Fruit fly (Drosophila melanogaster) whole organism, adult: ENCODE measurements around the gene Mps1.

Experiments
- CG11617 ChIP-seq: fragments of 200-800 bp; sonication (Bioruptor generic); optimal IDR thresholded peaks from 2 replicates; lab custom pipeline; 2017; ENCODE audit warnings: mild to moderate bottlenecking, missing biosample characterization, missing genetic modification reagents, missing genetic modification characterization
- CG12768 ChIP-seq: fragments of 200-800 bp; sonication (Bioruptor generic); optimal IDR thresholded peaks from 2 replicates; lab custom pipeline; 2017; ENCODE audit warnings: missing biosample characterization, missing genetic modification characterization, mild to moderate bottlenecking, moderate library complexity, missing genetic modification reagents
- CG14711 ChIP-seq: fragments of 200-800 bp; sonication (Bioruptor generic); optimal IDR thresholded peaks from 2 replicates; lab custom pipeline; 2018; ENCODE audit warnings: missing biosample characterization, mild to moderate bottlenecking, missing genetic modification characterization, moderate library complexity
- CG1620 ChIP-seq: fragments of 200-800 bp; sonication (Bioruptor generic); optimal IDR thresholded peaks from 2 replicates; lab custom pipeline; 2016; ENCODE audit warnings: missing biosample characterization, missing genetic modification characterization
- CG33017 ChIP-seq: fragments of 200-800 bp; sonication (Bioruptor generic); optimal IDR thresholded peaks from 2 replicates; lab custom pipeline; 2018; ENCODE audit warnings: missing biosample characterization, mild to moderate bottlenecking, missing genetic modification characterization, moderate library complexity
- CG5204 ChIP-seq: fragments of 200-800 bp; sonication (Bioruptor generic); optimal IDR thresholded peaks from 2 replicates; lab custom pipeline; 2016; ENCODE audit warnings: missing biosample characterization, missing genetic modification characterization
- CG7045 ChIP-seq: fragments of 200-800 bp; sonication (Bioruptor generic); optimal IDR thresholded peaks from 2 replicates; lab custom pipeline; 2017; ENCODE audit warnings: missing biosample characterization, mild to moderate bottlenecking, missing genetic modification characterization
- CG7101 ChIP-seq: fragments of 200-800 bp; sonication (Bioruptor generic); optimal IDR thresholded peaks from 2 replicates; lab custom pipeline; 2018; ENCODE audit warnings: missing biosample characterization, mild to moderate bottlenecking, missing genetic modification characterization, moderate library complexity
- Clk ChIP-seq: fragments of 200-800 bp; sonication (Bioruptor generic); optimal IDR thresholded peaks from 2 replicates; lab custom pipeline; 2017; ENCODE audit warnings: missing biosample characterization, missing genetic modification characterization
- Crg-1 ChIP-seq: fragments of 200-800 bp; sonication (Bioruptor generic); optimal IDR thresholded peaks from 2 replicates; lab custom pipeline; 2016; ENCODE audit warnings: missing biosample characterization, missing genetic modification characterization
- Hr96 ChIP-seq: fragments of 200-800 bp; sonication (Bioruptor generic); optimal IDR thresholded peaks from 2 replicates; lab custom pipeline; 2016; ENCODE audit warnings: missing biosample characterization, missing genetic modification characterization
- Mnt ChIP-seq: fragments of 200-800 bp; sonication (Bioruptor generic); optimal IDR thresholded peaks from 2 replicates; lab custom pipeline; 2016; ENCODE audit warnings: missing biosample characterization, mild to moderate bottlenecking, missing genetic modification characterization
- bab1 ChIP-seq: fragments of 200-800 bp; sonication (Bioruptor generic); optimal IDR thresholded peaks from 3 replicates; lab custom pipeline; 2019; ENCODE audit warnings: missing biosample characterization, mild to moderate bottlenecking, missing genetic modification characterization, moderate library complexity
- cic ChIP-seq: fragments of 200-800 bp; sonication (Bioruptor generic); optimal IDR thresholded peaks from 2 replicates; lab custom pipeline; 2017; ENCODE audit warnings: missing biosample characterization, mild to moderate bottlenecking, missing genetic modification characterization, moderate library complexity
- cnc ChIP-seq, 2 experiments: fragments of >200 bp; optimal IDR thresholded peaks; 2 replicates each; lab custom pipeline; 2017
- kay ChIP-seq: fragments of 200-800 bp; sonication (Bioruptor generic); peaks from one replicate; lab custom pipeline; 2016; ENCODE audit warnings: missing biosample characterization, missing genetic modification characterization, borderline replicate concordance
- ovo ChIP-seq: fragments of 200-800 bp; sonication (Bioruptor generic); optimal IDR thresholded peaks from 2 replicates; lab custom pipeline; 2016; ENCODE audit warnings: missing biosample characterization, missing genetic modification characterization
- pad ChIP-seq: fragments of 200-800 bp; sonication (Bioruptor generic); optimal IDR thresholded peaks from 3 replicates; lab custom pipeline; 2017; ENCODE audit warnings: missing biosample characterization, missing genetic modification characterization, mild to moderate bottlenecking, moderate library complexity, missing genetic modification reagents
- tj ChIP-seq: fragments of 200-800 bp; sonication (Bioruptor generic); optimal IDR thresholded peaks from 3 replicates; lab custom pipeline; 2017; ENCODE audit warnings: missing biosample characterization, mild to moderate bottlenecking, missing genetic modification characterization, moderate library complexity
- toe ChIP-seq: fragments of 200-800 bp; sonication (Bioruptor generic); optimal IDR thresholded peaks from 2 replicates; lab custom pipeline; 2016; ENCODE audit warnings: missing biosample characterization, missing genetic modification characterization

Gene Mps1

dm6 chr3R:17653879-17654278 is 17.2 kb upstream of the Mps1 start:
- TF ChIP-seq CG33017 (tag; lab: Kevin White, UChicago) (no peak), ovo (GFP tag; lab: Kevin White, UChicago) (no peak), Hr96 (GFP tag; lab: Kevin White, UChicago) (no peak), CG5204 (GFP tag; lab: Kevin White, UChicago) (no peak), CG7045 (GFP tag; lab: Kevin White, UChicago) (no peak), pad (GFP tag; lab: Kevin White, UChicago) (no peak), CG7101 (no peak), CG11617 (GFP tag; lab: Kevin White, UChicago) (no peak)

- TF ChIP-seq CG5204 (GFP tag; lab: Kevin White, UChicago) (no peak), kay (GFP tag; lab: Kevin White, UChicago) (no peak), cnc (optimal IDR thresholded peaks at IDR 0.05; lab: Kevin White, UChicago) (no peak), CG1620 (GFP tag; lab: Kevin White, UChicago) (no peak)
These were observed 16.0 kb upstream of the Mps1 start for dm6 chr3R:17655040-17655439.

dm6 chr3R:17656923-17657322 is 14.1 kb upstream of the Mps1 start:
- TF ChIP-seq CG11617 (GFP tag; lab: Kevin White, UChicago) (no peak), tj (GFP tag; lab: Kevin White, UChicago) (peak; percentile 70), bab1 (GFP tag; lab: Kevin White, UChicago) (peak; percentile 17)

dm6 chr3R:17666061-17666796 is 4.8 kb upstream of the Mps1 start:
- TF ChIP-seq Clk (no peak), CG7045 (GFP tag; lab: Kevin White, UChicago) (no peak), CG11617 (GFP tag; lab: Kevin White, UChicago) (no peak), Mnt (GFP tag; lab: Kevin White, UChicago) (no peak), kay (GFP tag; lab: Kevin White, UChicago) (no peak), cnc (optimal IDR thresholded peaks at IDR 0.05; lab: Kevin White, UChicago) (no peak), Crg-1 (GFP tag; lab: Kevin White, UChicago) (no peak), cic (no peak), CG33017 (tag; lab: Kevin White, UChicago) (no peak), CG5204 (GFP tag; lab: Kevin White, UChicago) (no peak), CG1620 (GFP tag; lab: Kevin White, UChicago) (no peak), Hr96 (GFP tag; lab: Kevin White, UChicago) (no peak), tj (GFP tag; lab: Kevin White, UChicago) (no peak), CG7101 (no peak), CG12768 (no peak), pad (GFP tag; lab: Kevin White, UChicago) (no peak)

- TF ChIP-seq CG11617 (GFP tag; lab: Kevin White, UChicago) (no peak), CG33017 (tag; lab: Kevin White, UChicago) (no peak), CG14711 (tag; lab: Kevin White, UChicago) (no peak), CG5204 (GFP tag; lab: Kevin White, UChicago) (no peak), CG7045 (GFP tag; lab: Kevin White, UChicago) (no peak), Clk (no peak), Crg-1 (GFP tag; lab: Kevin White, UChicago) (no peak), toe (GFP tag; lab: Kevin White, UChicago) (no peak), tj (GFP tag; lab: Kevin White, UChicago) (no peak), CG12768 (no peak), bab1 (GFP tag; lab: Kevin White, UChicago) (no peak)
These were observed 4.3 kb upstream of the Mps1 start for dm6 chr3R:17666797-17667156.

dm6 chr3R:17667279-17667678 is 3.8 kb upstream of the Mps1 start, which contains the start of gene CG45045:
Gene CG45045, plus strand, starts transcription at chr3R:17667572.
- TF ChIP-seq tj (GFP tag; lab: Kevin White, UChicago) (no peak), CG1620 (GFP tag; lab: Kevin White, UChicago) (no peak), CG7045 (GFP tag; lab: Kevin White, UChicago) (no peak), cic (no peak), ovo (GFP tag; lab: Kevin White, UChicago) (no peak), Mnt (GFP tag; lab: Kevin White, UChicago) (no peak), kay (GFP tag; lab: Kevin White, UChicago) (no peak), Hr96 (GFP tag; lab: Kevin White, UChicago) (no peak), pad (GFP tag; lab: Kevin White, UChicago) (no peak), CG11617 (GFP tag; lab: Kevin White, UChicago) (no peak), Crg-1 (GFP tag; lab: Kevin White, UChicago) (no peak), bab1 (GFP tag; lab: Kevin White, UChicago) (no peak)

- TF ChIP-seq bab1 (GFP tag; lab: Kevin White, UChicago) = peak; percentile 14
- TF ChIP-seq tj (GFP tag; lab: Kevin White, UChicago) = peak; percentile 87
- TF ChIP-seq CG33017 (tag; lab: Kevin White, UChicago) = no peak
These were observed 3.1 kb upstream of the Mps1 start for dm6 chr3R:17667987-17668386.
